Worm (Caenorhabditis elegans): Measurements from ENCODE around the gene F54D10.9.

The F54D10.9 gene

ce11 chrII:3808104-3808503 lies 24.2 kb downstream of the F54D10.9 start, which contains the start of gene F54D10.5 (continued):
- TF ChIP-seq ztf-25 (GFP tag; IDR thresholded peaks at IDR 0.05) = no peak
- TF ChIP-seq Y67H2A.10 (GFP tag; conservative IDR thresholded peaks at IDR 0.05) = no peak
- peak; percentile 25 for TF ChIP-seq attf-5 (GFP tag; optimal IDR thresholded peaks at IDR 0.05)
- no peak for TF ChIP-seq Y56A3A.18 (GFP tag; IDR thresholded peaks at IDR 0.05)
- no peak for TF ChIP-seq madf-10 (tag; optimal IDR thresholded peaks at IDR 0.05)
- TF ChIP-seq F55B11.4 (tag; optimal IDR thresholded peaks at IDR 0.05; ENCODE audit: borderline replicate concordance, insufficient read depth) = no peak
- no peak for TF ChIP-seq hrde-1 (tag; optimal IDR thresholded peaks at IDR 0.05; ENCODE audit: borderline replicate concordance)
- no peak for TF ChIP-seq die-1 (tag; optimal IDR thresholded peaks at IDR 0.05)
- no peak for TF ChIP-seq aptf-2 (GFP tag; conservative IDR thresholded peaks at IDR 0.05)
- no peak for TF ChIP-seq nhr-90 (tag; optimal IDR thresholded peaks at IDR 0.05)
- TF ChIP-seq ceh-40 (GFP tag; IDR thresholded peaks at IDR 0.05) = no peak
- no peak for TF ChIP-seq fkh-3 (tag; optimal IDR thresholded peaks at IDR 0.05)
- no peak for TF ChIP-seq F52B5.7 (tag; optimal IDR thresholded peaks at IDR 0.05)
- TF ChIP-seq lin-35 (GFP tag; optimal IDR thresholded peaks at IDR 0.05) = peak in 1 of 3 experiments; percentile 83
- no peak for TF ChIP-seq nfya-2 (GFP tag; IDR thresholded peaks at IDR 0.05)
- TF ChIP-seq rpc-1 (optimal IDR thresholded peaks at IDR 0.05) = peak; percentile 25
- no peak for TF ChIP-seq rpc-1 (tag; optimal IDR thresholded peaks at IDR 0.05)
- TF ChIP-seq snpc-3.4 (tag; optimal IDR thresholded peaks at IDR 0.05) = peak; percentile 25
- TF ChIP-seq cebp-2 (GFP tag; IDR thresholded peaks at IDR 0.05) = no peak
- no peak for TF ChIP-seq lin-26 (GFP tag; IDR thresholded peaks at IDR 0.05)
- TF ChIP-seq hsf-1 (GFP tag; IDR thresholded peaks at IDR 0.05) = no peak
- no peak for TF ChIP-seq B0261.1 (tag; optimal IDR thresholded peaks at IDR 0.05)
- no peak for TF ChIP-seq somi-1 (GFP tag; optimal IDR thresholded peaks at IDR 0.05)
- no peak for TF ChIP-seq F39B2.1 (GFP tag; IDR thresholded peaks at IDR 0.05)
- no peak for TF ChIP-seq F37B4.10 (GFP tag; IDR thresholded peaks at IDR 0.05)
- TF ChIP-seq efl-1 (GFP tag; optimal IDR thresholded peaks at IDR 0.05) = peak; percentile 43
- TF ChIP-seq hmg-20 (GFP tag; IDR thresholded peaks at IDR 0.05) = no peak
- peak; percentile 68 for TF ChIP-seq lin-54 (GFP tag; optimal IDR thresholded peaks at IDR 0.05)
- TF ChIP-seq ceh-100 (GFP tag; IDR thresholded peaks at IDR 0.05) = peak; percentile 26; the same call in 1 of the 2 replicates
- no peak for TF ChIP-seq K12H6.12 (tag; optimal IDR thresholded peaks at IDR 0.05)
- TF ChIP-seq snpc-1.1 (tag; optimal IDR thresholded peaks at IDR 0.05; ENCODE audit: insufficient read depth) = peak; percentile 33
- peak; percentile 57 for TF ChIP-seq snpc-1.3 (tag; optimal IDR thresholded peaks at IDR 0.05; ENCODE audit: insufficient read depth)
- TF ChIP-seq unc-62 (GFP tag; optimal IDR thresholded peaks at IDR 0.05) = no peak
- no peak for TF ChIP-seq zim-3 (tag; optimal IDR thresholded peaks at IDR 0.05)
- TF ChIP-seq bed-2 (GFP tag; IDR thresholded peaks at IDR 0.05) = no peak
- TF ChIP-seq dpff-1 (tag; optimal IDR thresholded peaks at IDR 0.05) = no peak
- TF ChIP-seq lir-1 (GFP tag; conservative IDR thresholded peaks at IDR 0.05) = no peak
- TF ChIP-seq him-1 (tag; optimal IDR thresholded peaks at IDR 0.05) = no peak
- TF ChIP-seq athp-1 (tag; optimal IDR thresholded peaks at IDR 0.05) = no peak
- TF ChIP-seq sea-2 (GFP tag; IDR thresholded peaks at IDR 0.05) = no peak
- TF ChIP-seq nfyb-1 (GFP tag; IDR thresholded peaks at IDR 0.05) = no peak
- TF ChIP-seq rcor-1 (GFP tag; IDR thresholded peaks at IDR 0.05) = peak; percentile 44
- no peak for TF ChIP-seq cebp-1 (GFP tag; IDR thresholded peaks at IDR 0.05)
- peak; percentile 53 for TF ChIP-seq cebp-1 (tag; optimal IDR thresholded peaks at IDR 0.05)
- no peak; the same call in 1 of the 2 replicates for TF ChIP-seq C06A6.2 (GFP tag; conservative IDR thresholded peaks at IDR 0.05)
- no peak for TF ChIP-seq pha-4 (tag; optimal IDR thresholded peaks at IDR 0.05)
- no peak for TF ChIP-seq lag-1 (GFP tag; IDR thresholded peaks at IDR 0.05)
- TF ChIP-seq nhr-80 (tag; optimal IDR thresholded peaks at IDR 0.05) = no peak
- TF ChIP-seq D2030.7 (GFP tag; IDR thresholded peaks at IDR 0.05) = 0 out of 2 replicates have a peak, but pooled peaks have one; percentile 33
- no peak for TF ChIP-seq mel-28 (tag; optimal IDR thresholded peaks at IDR 0.05; ENCODE audit: borderline replicate concordance)

Data from whole organism, young adult.